Fruit fly (Drosophila melanogaster) whole organism, embryonic: ENCODE measurements around the gene LysD.

ENCODE experiments used
- Abd-B ChIP-seq: fragments of 200-800 bp; sonication (Bioruptor generic); optimal IDR thresholded peaks from 2 replicates; lab custom pipeline; 2018; ENCODE audit warnings: missing biosample characterization, mild to moderate bottlenecking, missing genetic modification characterization, moderate library complexity
- Asciz ChIP-seq: fragments of 200-800 bp; sonication (Bioruptor generic); optimal IDR thresholded peaks from 2 replicates; lab custom pipeline; 2017; ENCODE audit warnings: missing biosample characterization, mild to moderate bottlenecking, missing genetic modification characterization, missing genetic modification reagents
- B-H2 ChIP-seq: fragments of 200-800 bp; sonication (Bioruptor generic); optimal IDR thresholded peaks from 2 replicates; lab custom pipeline; 2018; ENCODE audit warnings: missing biosample characterization, mild to moderate bottlenecking, missing genetic modification characterization
- CG10209 ChIP-seq: fragments of 200-800 bp; sonication (Bioruptor generic); optimal IDR thresholded peaks from 3 replicates; lab custom pipeline; 2017; ENCODE audit warnings: missing biosample characterization, mild to moderate bottlenecking, missing genetic modification characterization, missing genetic modification reagents
- CG10462 ChIP-seq: fragments of 200-800 bp; sonication (Bioruptor generic); optimal IDR thresholded peaks from 2 replicates; lab custom pipeline; 2016; ENCODE audit warnings: missing biosample characterization, missing genetic modification characterization
- CG11247 ChIP-seq: fragments of 200-800 bp; sonication (Bioruptor generic); IDR thresholded peaks from 2 replicates; pipeline ENCODE4 v1.3.6; 2022; ENCODE audit warnings: missing biosample characterization, missing genetic modification characterization
- CG12071 ChIP-seq: fragments of 200-800 bp; sonication (Bioruptor generic); optimal IDR thresholded peaks from 3 replicates; lab custom pipeline; 2018; ENCODE audit warnings: missing biosample characterization, mild to moderate bottlenecking, missing genetic modification characterization
- CG1233 ChIP-seq: fragments of 200-800 bp; sonication (Bioruptor generic); optimal IDR thresholded peaks from 4 replicates; lab custom pipeline; 2018; ENCODE audit warnings: missing biosample characterization, mild to moderate bottlenecking, missing genetic modification characterization
- CG14710 ChIP-seq: fragments of 200-800 bp; sonication (Bioruptor generic); optimal IDR thresholded peaks from 3 replicates; lab custom pipeline; 2019; ENCODE audit warnings: missing biosample characterization, mild to moderate bottlenecking, missing genetic modification characterization, moderate library complexity
- CG15696 ChIP-seq: fragments of 200-800 bp; sonication (Bioruptor generic); optimal IDR thresholded peaks from 2 replicates; lab custom pipeline; 2019; ENCODE audit warnings: missing biosample characterization, mild to moderate bottlenecking, missing genetic modification characterization, moderate library complexity
- CG1647 ChIP-seq: fragments of 200-800 bp; sonication (Bioruptor generic); optimal IDR thresholded peaks from 3 replicates; lab custom pipeline; 2016; ENCODE audit warnings: missing biosample characterization, missing genetic modification characterization
- CG18599 ChIP-seq: fragments of 200-800 bp; sonication (Bioruptor generic); optimal IDR thresholded peaks from 3 replicates; lab custom pipeline; 2017; ENCODE audit warnings: missing biosample characterization, missing genetic modification characterization, mild to moderate bottlenecking, moderate library complexity, missing genetic modification reagents
- CG18764 ChIP-seq: fragments of 200-800 bp; sonication (Bioruptor generic); optimal IDR thresholded peaks from 3 replicates; lab custom pipeline; 2016; ENCODE audit warnings: missing biosample characterization, missing genetic modification characterization
- CG2712 ChIP-seq: fragments of 200-800 bp; optimal IDR thresholded peaks from 3 replicates; lab custom pipeline; 2019; ENCODE audit warnings: missing biosample characterization, mild to moderate bottlenecking, missing genetic modification characterization, moderate library complexity
- CG32767 ChIP-seq: fragments of 200-800 bp; sonication (Bioruptor generic); IDR thresholded peaks from 2 replicates; pipeline ENCODE4 v1.3.6; 2022; ENCODE audit warnings: missing biosample characterization, missing genetic modification characterization
- CG33557 ChIP-seq: fragments of 200-800 bp; sonication (Bioruptor generic); optimal IDR thresholded peaks from 2 replicates; lab custom pipeline; 2019; ENCODE audit warnings: missing biosample characterization, mild to moderate bottlenecking, missing genetic modification characterization, moderate library complexity
- CG3995 ChIP-seq: fragments of 200-800 bp; sonication (Bioruptor generic); optimal IDR thresholded peaks from 3 replicates; lab custom pipeline; 2016; ENCODE audit warnings: missing biosample characterization, missing genetic modification characterization
- CG4820 ChIP-seq: fragments of 200-800 bp; sonication (Bioruptor generic); optimal IDR thresholded peaks from 3 replicates; lab custom pipeline; 2016; ENCODE audit warnings: missing biosample characterization, missing genetic modification characterization
- CG6689 ChIP-seq: fragments of 200-800 bp; sonication (Bioruptor generic); IDR thresholded peaks from 2 replicates; pipeline ENCODE4 v1.3.6; 2022; ENCODE audit warnings: missing biosample characterization, missing genetic modification characterization
- CG6791 ChIP-seq: fragments of 200-800 bp; sonication (Bioruptor generic); IDR thresholded peaks from 3 replicates; pipeline ENCODE4 v1.3.6; 2022; ENCODE audit warnings: missing biosample characterization, missing genetic modification characterization; ENCODE audit not compliant: partially characterized antibody
- CG7839 ChIP-seq: fragments of 200-800 bp; sonication (Bioruptor generic); optimal IDR thresholded peaks from 3 replicates; lab custom pipeline; 2018; ENCODE audit warnings: missing biosample characterization, mild to moderate bottlenecking, missing genetic modification characterization, moderate library complexity
- CG7963 ChIP-seq: fragments of 200-800 bp; sonication (Bioruptor generic); IDR thresholded peaks from 3 replicates; pipeline ENCODE4 v1.3.6; 2022; ENCODE audit warnings: missing biosample characterization, missing genetic modification characterization; ENCODE audit not compliant: partially characterized antibody
- CG7987 ChIP-seq: fragments of 200-800 bp; sonication (Bioruptor generic); optimal IDR thresholded peaks from 2 replicates; lab custom pipeline; 2018; ENCODE audit warnings: missing biosample characterization, mild to moderate bottlenecking, missing genetic modification characterization, moderate library complexity
- CG8290 ChIP-seq, 3 experiments: fragments of 200-800 bp; sonication (Bioruptor generic); optimal IDR thresholded peaks; 2 replicates each; lab custom pipeline; 2016 to 2019; ENCODE audit warnings: missing biosample characterization in 3 of 3, missing genetic modification characterization in 3 of 3, mild to moderate bottlenecking in 2 of 3, moderate library complexity in 1 of 3
- CG8944 ChIP-seq: fragments of 200-800 bp; sonication (Bioruptor generic); optimal IDR thresholded peaks from 3 replicates; lab custom pipeline; 2016; ENCODE audit warnings: missing biosample characterization, missing genetic modification characterization
- Doc2 ChIP-seq: fragments of 200-800 bp; sonication (Bioruptor generic); IDR thresholded peaks from 2 replicates; pipeline ENCODE4 v1.3.6; 2022; ENCODE audit warnings: missing biosample characterization, missing genetic modification characterization
- Hand ChIP-seq: fragments of 200-800 bp; sonication (Bioruptor generic); optimal IDR thresholded peaks from 2 replicates; lab custom pipeline; 2017; ENCODE audit warnings: mild to moderate bottlenecking, missing biosample characterization, missing genetic modification reagents, missing genetic modification characterization
- Hr39 ChIP-seq: fragments of >200 bp; optimal IDR thresholded peaks from 2 replicates; lab custom pipeline; 2017
- Max ChIP-seq: fragments of 200-800 bp; sonication (Bioruptor generic); optimal IDR thresholded peaks from 2 replicates; lab custom pipeline; 2016; ENCODE audit warnings: missing biosample characterization, mild to moderate bottlenecking, missing genetic modification characterization
- NfI ChIP-seq: fragments of 200-800 bp; sonication (Bioruptor generic); optimal IDR thresholded peaks from 3 replicates; lab custom pipeline; 2018; ENCODE audit warnings: missing biosample characterization, mild to moderate bottlenecking, missing genetic modification characterization, moderate library complexity
- PHDP ChIP-seq: fragments of 200-800 bp; sonication (Bioruptor generic); optimal IDR thresholded peaks from 3 replicates; lab custom pipeline; 2018; ENCODE audit warnings: missing biosample characterization, mild to moderate bottlenecking, missing genetic modification characterization, moderate library complexity
- Trl ChIP-seq, 3 experiments: fragments of >200 bp in 2 of 3; fragments of 200-800 bp in 1 of 3; sonication (Bioruptor generic) in 1 of 3; optimal IDR thresholded peaks; 2 replicates in 1 of 3; 3 replicates in 2 of 3; lab custom pipeline; 2016 to 2017; ENCODE audit warnings: missing biosample characterization in 1 of 3, missing genetic modification characterization in 1 of 3
- ap ChIP-seq: fragments of 200-800 bp; sonication (Bioruptor generic); IDR thresholded peaks from 2 replicates; pipeline ENCODE4 v1.3.6; 2022; ENCODE audit warnings: missing biosample characterization, missing genetic modification characterization
- ase ChIP-seq: fragments of 200-800 bp; sonication (Bioruptor generic); IDR thresholded peaks from 3 replicates; pipeline ENCODE4 v1.3.6; 2022; ENCODE audit warnings: missing biosample characterization, missing genetic modification characterization
- bcd ChIP-seq: fragments of 200-800 bp; sonication (Bioruptor generic); optimal IDR thresholded peaks from 2 replicates; lab custom pipeline; 2017; ENCODE audit warnings: missing biosample characterization, mild to moderate bottlenecking, missing genetic modification characterization
- bsh ChIP-seq, 2 experiments: fragments of 200-800 bp; sonication (Bioruptor generic); optimal IDR thresholded peaks; 2 replicates each; lab custom pipeline; 2017 to 2018; ENCODE audit warnings: mild to moderate bottlenecking in 2 of 2, missing biosample characterization in 2 of 2, missing genetic modification characterization in 2 of 2, moderate library complexity in 1 of 2
- chif ChIP-seq, 2 experiments: fragments of 200-800 bp; sonication (Bioruptor generic); optimal IDR thresholded peaks; 3 replicates each; lab custom pipeline; 2016; ENCODE audit warnings: missing biosample characterization in 2 of 2, missing genetic modification characterization in 2 of 2
- ci ChIP-seq: fragments of 200-800 bp; sonication (Bioruptor generic); IDR thresholded peaks from 3 replicates; pipeline ENCODE4 v1.3.6; 2022; ENCODE audit warnings: missing biosample characterization, missing genetic modification characterization
- crc ChIP-seq: fragments of 200-800 bp; sonication (Bioruptor generic); optimal IDR thresholded peaks from 2 replicates; lab custom pipeline; 2016; ENCODE audit warnings: missing biosample characterization, missing genetic modification characterization
- gsb ChIP-seq: fragments of 200-800 bp; sonication (Bioruptor generic); IDR thresholded peaks from 2 replicates; pipeline ENCODE4 v1.3.6; 2022; ENCODE audit warnings: missing biosample characterization, missing genetic modification characterization
- ind ChIP-seq: fragments of 200-800 bp; sonication (Bioruptor generic); optimal IDR thresholded peaks from 3 replicates; lab custom pipeline; 2016; ENCODE audit warnings: missing biosample characterization, missing genetic modification characterization
- insv ChIP-seq, 2 experiments: fragments of 200-800 bp; sonication (Bioruptor generic); optimal IDR thresholded peaks; 3 replicates each; lab custom pipeline; 2016 to 2018; ENCODE audit warnings: missing biosample characterization in 2 of 2, missing genetic modification characterization in 2 of 2
- lab ChIP-seq: fragments of 200-800 bp; sonication (Bioruptor generic); optimal IDR thresholded peaks from 3 replicates; lab custom pipeline; 2017; ENCODE audit warnings: missing biosample characterization, missing genetic modification characterization, mild to moderate bottlenecking, moderate library complexity, missing genetic modification reagents
- pzg ChIP-seq: fragments of 200-800 bp; sonication (Bioruptor generic); optimal IDR thresholded peaks from 3 replicates; lab custom pipeline; 2018; ENCODE audit warnings: missing biosample characterization, mild to moderate bottlenecking, missing genetic modification characterization, moderate library complexity
- repo ChIP-seq: fragments of 200-800 bp; sonication (Bioruptor generic); optimal IDR thresholded peaks from 2 replicates; lab custom pipeline; 2016; ENCODE audit warnings: missing biosample characterization, missing genetic modification characterization
- slbo ChIP-seq: fragments of 200-800 bp; sonication (Bioruptor generic); IDR thresholded peaks from 2 replicates; pipeline ENCODE4 v1.3.6; 2022; ENCODE audit warnings: missing biosample characterization, missing genetic modification characterization
- sna ChIP-seq: fragments of 200-800 bp; sonication (Bioruptor generic); IDR thresholded peaks from 2 replicates; pipeline ENCODE4 v1.3.6; 2022; ENCODE audit warnings: missing biosample characterization, missing genetic modification characterization; ENCODE audit not compliant: partially characterized antibody
- ssp ChIP-seq: fragments of 200-800 bp; sonication (Bioruptor generic); IDR thresholded peaks from 2 replicates; pipeline ENCODE4 v1.3.6; 2022; ENCODE audit warnings: missing biosample characterization, missing genetic modification characterization
- zfh1 ChIP-seq: fragments of 200-800 bp; sonication (Bioruptor generic); IDR thresholded peaks from 3 replicates; pipeline ENCODE4 v1.3.6; 2022; ENCODE audit warnings: missing biosample characterization, missing genetic modification characterization

LysD gene

DNA sequence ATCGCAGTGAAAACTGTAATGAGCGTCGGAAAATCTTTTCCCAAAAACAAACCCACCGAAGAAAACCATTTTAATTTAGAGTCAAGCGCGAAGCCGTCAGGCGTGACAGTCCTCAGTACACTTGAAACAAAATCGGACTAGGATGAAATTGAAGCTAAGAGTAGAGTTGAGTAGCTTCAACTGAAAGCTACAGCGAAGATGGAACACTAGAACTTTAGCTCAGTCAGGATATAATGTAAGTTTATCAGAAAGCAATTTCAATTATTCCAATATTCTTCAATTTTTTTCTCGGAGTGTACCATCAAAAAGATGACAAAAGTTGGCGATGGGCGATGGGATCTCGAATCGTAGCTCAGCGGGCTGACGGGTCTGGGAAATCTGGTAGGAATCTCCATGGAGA lies 5.5 kb upstream of the LysD start (continued):
- TF ChIP-seq ap (GFP tag; lab: Robert Waterston, UW) (0 out of 2 replicates have a peak, but pooled peaks have one; percentile 37), Max (GFP tag; lab: Kevin White, UChicago) (peak; percentile 14), Hand (GFP tag; lab: Kevin White, UChicago) (no peak), sna (GFP tag; lab: Robert Waterston, UW) (no peak), CG10209 (peak; percentile 27), Doc2 (GFP tag; lab: Robert Waterston, UW) (no peak), CG1233 (GFP tag; lab: Kevin White, UChicago) (peak; percentile 6), ase (GFP tag; lab: Robert Waterston, UW) (no peak), Trl (optimal IDR thresholded peaks at IDR 0.05; lab: Kevin White, UChicago) (no peak), Trl (GFP tag; optimal IDR thresholded peaks at IDR 0.05; lab: Kevin White, UChicago) (peak; percentile 2), B-H2 (GFP tag; lab: Kevin White, UChicago) (no peak), pzg (no peak), CG14710 (tag; lab: Kevin White, UChicago) (peak; percentile 57), chif (GFP tag; optimal IDR thresholded peaks at IDR 0.05; lab: Kevin White, UChicago) (peak; percentile 33 to 44), CG6689 (GFP tag; lab: Robert Waterston, UW) (peak; percentile 59; the same call in 1 of the 2 replicates), gsb (GFP tag; lab: Robert Waterston, UW) (no peak), Asciz (GFP tag; lab: Kevin White, UChicago) (peak; percentile 53), CG10462 (GFP tag; lab: Kevin White, UChicago) (no peak), Hr39 (lab: Kevin White, UChicago) (no peak), CG7987 (GFP tag; lab: Kevin White, UChicago) (no peak), PHDP (tag; lab: Kevin White, UChicago) (peak; percentile 35), ssp (GFP tag; lab: Robert Waterston, UW) (0 out of 2 replicates have a peak, but pooled peaks have one; percentile 25), CG33557 (no peak), slbo (GFP tag; lab: Robert Waterston, UW) (0 out of 2 replicates have a peak, but pooled peaks have one; percentile 7), CG7963 (GFP tag; lab: Robert Waterston, UW) (no peak), crc (GFP tag; lab: Kevin White, UChicago) (peak; percentile 8), ci (GFP tag; lab: Robert Waterston, UW) (peak; percentile 70), ind (GFP tag; lab: Kevin White, UChicago) (peak; percentile 49), Abd-B (GFP tag; lab: Kevin White, UChicago) (peak; percentile 14), lab (GFP tag; lab: Kevin White, UChicago) (peak; percentile 58), CG12071 (GFP tag; lab: Kevin White, UChicago) (peak; percentile 4), CG11247 (peak; percentile 37; the same call in 1 of the 2 replicates), CG15696 (tag; lab: Kevin White, UChicago) (peak; percentile 48), CG1647 (no peak), CG18764 (GFP tag; lab: Kevin White, UChicago) (peak; percentile 19), CG4820 (GFP tag; lab: Kevin White, UChicago) (peak; percentile 63), insv (GFP tag; optimal IDR thresholded peaks at IDR 0.05; lab: Kevin White, UChicago) (no peak), CG8290 (GFP tag; optimal IDR thresholded peaks at IDR 0.05; lab: Kevin White, UChicago) (no peak), CG8290 (tag; optimal IDR thresholded peaks at IDR 0.05; lab: Kevin White, UChicago) (peak in 1 of 2 experiments; percentile 45), CG3995 (GFP tag; lab: Kevin White, UChicago) (no peak), zfh1 (GFP tag; lab: Robert Waterston, UW) (no peak), CG18599 (GFP tag; lab: Kevin White, UChicago) (peak; percentile 29), bcd (GFP tag; lab: Kevin White, UChicago) (peak; percentile 18), CG32767 (GFP tag; lab: Robert Waterston, UW) (peak; percentile 37; the same call in 1 of the 2 replicates), CG7839 (tag; lab: Kevin White, UChicago) (peak; percentile 54), CG2712 (peak; percentile 64), CG6791 (GFP tag; lab: Robert Waterston, UW) (no peak), CG8944 (GFP tag; lab: Kevin White, UChicago) (no peak), bsh (GFP tag; optimal IDR thresholded peaks at IDR 0.05; lab: Kevin White, UChicago) (peak in 1 of 2 experiments; percentile 69), repo (peak; percentile 1), NfI (GFP tag; lab: Kevin White, UChicago) (peak; percentile 13)
